Worm (Caenorhabditis elegans) whole organism, early embryonic: ENCODE results near the gene tbc-19.

Experiments used
- ama-1 ChIP-seq: fragments of 150-350 bp; optimal IDR thresholded peaks from 2 replicates; lab custom pipeline; 2014
- ceh-13 ChIP-seq: fragments of 200-800 bp; sonication (Bioruptor generic); optimal IDR thresholded peaks from 2 replicates; lab custom pipeline; 2018; ENCODE audit warnings: mild to moderate bottlenecking, missing genetic modification characterization, missing compliant biosample characterization
- ceh-36 ChIP-seq: sonication (generic microtip); optimal IDR thresholded peaks from 2 replicates; lab custom pipeline; 2016; ENCODE audit warnings: missing genetic modification characterization, inconsistent platforms, missing compliant biosample characterization
- flt-1 ChIP-seq: fragments of 200-800 bp; sonication (Bioruptor generic); IDR thresholded peaks from 2 replicates; pipeline ENCODE4 v1.3.6; 2022; ENCODE audit warnings: missing genetic modification characterization, missing compliant biosample characterization
- pes-1 ChIP-seq: fragments of 200-800 bp; sonication (Bioruptor generic); IDR thresholded peaks from 2 replicates; pipeline ENCODE4 v1.3.6; 2022; ENCODE audit warnings: missing genetic modification reagents, missing genetic modification characterization, missing compliant biosample characterization
- sea-1 ChIP-seq: fragments of 200-800 bp; sonication (Bioruptor generic); conservative IDR thresholded peaks from 2 replicates; pipeline ENCODE4 v1.3.6; 2022; ENCODE audit warnings: missing genetic modification characterization, missing compliant biosample characterization

DNA sequence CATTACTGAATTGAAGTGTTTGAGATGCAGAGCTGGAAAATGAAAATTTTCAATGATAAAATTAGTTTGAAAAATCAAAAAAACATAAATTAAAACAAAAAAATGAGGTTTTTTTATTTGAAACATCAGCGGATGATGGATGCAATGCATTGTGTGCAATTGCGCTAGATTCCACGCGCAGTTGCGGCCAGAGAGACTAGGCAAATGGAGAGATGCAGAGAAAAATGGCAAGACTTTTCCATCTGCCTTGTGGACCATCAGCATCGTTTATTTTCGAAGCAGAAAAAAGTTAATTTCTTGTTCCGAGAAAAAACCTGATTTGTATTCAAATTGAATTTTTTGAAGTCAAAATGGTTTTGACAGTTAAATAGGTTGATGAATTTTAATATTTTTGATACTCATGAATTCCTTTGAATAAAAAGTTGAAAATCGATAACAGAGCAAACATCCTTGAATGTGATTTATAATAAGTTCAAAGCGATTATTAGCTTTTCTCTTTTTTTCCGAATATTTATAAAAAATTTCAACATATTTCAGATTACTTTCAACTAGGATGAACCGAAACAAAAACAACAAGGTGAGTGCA, 16.4 kb downstream of the tbc-19 start, which contains the start of the genes C31E10.5 and C31E10.6:
- TF ChIP-seq ama-1 (no peak), pes-1 (GFP tag; lab: Robert Waterston, UW) (no peak), ceh-36 (tag; lab: Kevin White, UChicago) (no peak), flt-1 (no peak), sea-1 (no peak), ceh-13 (GFP tag; lab: Kevin White, UChicago) (no peak)
